Fruit fly (Drosophila melanogaster) whole organism, pupa: ENCODE data around the gene TwdlW.

ENCODE experiments used
- CG10348 ChIP-seq: fragments of 200-800 bp; sonication (Bioruptor generic); IDR thresholded peaks from 2 replicates; pipeline ENCODE4 v1.3.6; 2022; ENCODE audit warnings: missing biosample characterization, missing genetic modification characterization
- CG9948 ChIP-seq: fragments of 200-800 bp; sonication (Bioruptor generic); optimal IDR thresholded peaks from 2 replicates; lab custom pipeline; 2018; ENCODE audit warnings: missing biosample characterization, mild to moderate bottlenecking, missing genetic modification characterization, moderate library complexity
- Ets98B ChIP-seq: fragments of 200-800 bp; sonication (Bioruptor generic); IDR thresholded peaks from 2 replicates; pipeline ENCODE4 v1.3.6; 2022; ENCODE audit warnings: missing biosample characterization, missing genetic modification characterization
- Snoo ChIP-seq: fragments of 200-800 bp; sonication (Bioruptor generic); optimal IDR thresholded peaks from 3 replicates; lab custom pipeline; 2017; ENCODE audit warnings: missing biosample characterization, mild to moderate bottlenecking, missing genetic modification characterization, inconsistent platforms
- fd96Ca ChIP-seq: fragments of 200-800 bp; sonication (Bioruptor generic); IDR thresholded peaks from 3 replicates; pipeline ENCODE4 v1.3.6; 2022; ENCODE audit warnings: missing biosample characterization, missing genetic modification characterization

- TF ChIP-seq Ets98B (GFP tag; lab: Robert Waterston, UW) (no peak), fd96Ca (GFP tag; lab: Robert Waterston, UW) (no peak), Snoo (tag; lab: Kevin White, UChicago) (no peak), CG10348 (no peak), CG9948 (no peak)
Observed at dm6 chr3R:17137593-17137992, 4.6 kb downstream of the TwdlW start, which contains the start of gene CG5255.
